Fruit fly (Drosophila melanogaster): Measurements from ENCODE around the gene Cpsf6.

Gene Cpsf6

DNA sequence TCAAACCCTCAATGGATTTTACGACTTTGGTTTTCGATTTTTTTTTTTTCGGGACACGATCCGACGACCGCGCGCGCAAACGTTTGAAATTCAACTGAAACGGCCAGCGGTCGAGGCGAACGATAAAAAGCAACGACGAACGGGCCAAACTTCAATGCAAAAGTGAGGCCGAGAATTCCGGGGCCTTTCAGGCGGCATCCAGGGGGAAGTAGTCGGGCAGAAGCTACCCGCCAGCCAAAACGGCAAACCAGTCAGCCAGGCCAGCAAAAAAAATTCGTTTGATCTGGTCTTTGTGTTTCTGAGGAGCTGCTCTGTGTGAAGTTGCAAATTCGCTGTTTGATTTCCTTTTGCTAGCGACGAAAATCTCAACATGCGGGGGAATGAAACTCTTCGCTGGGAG lies 20.1 kb downstream of the Cpsf6 start, which contains the start of gene CG7201:
CG7201 (minus strand) TSS at position 101 of the 400 bp plus-strand sequence.
- TF ChIP-seq CG10631 (GFP tag; optimal IDR thresholded peaks at IDR 0.05) (no peak), Eip78C (GFP tag) (peak; percentile 25)

DNA sequence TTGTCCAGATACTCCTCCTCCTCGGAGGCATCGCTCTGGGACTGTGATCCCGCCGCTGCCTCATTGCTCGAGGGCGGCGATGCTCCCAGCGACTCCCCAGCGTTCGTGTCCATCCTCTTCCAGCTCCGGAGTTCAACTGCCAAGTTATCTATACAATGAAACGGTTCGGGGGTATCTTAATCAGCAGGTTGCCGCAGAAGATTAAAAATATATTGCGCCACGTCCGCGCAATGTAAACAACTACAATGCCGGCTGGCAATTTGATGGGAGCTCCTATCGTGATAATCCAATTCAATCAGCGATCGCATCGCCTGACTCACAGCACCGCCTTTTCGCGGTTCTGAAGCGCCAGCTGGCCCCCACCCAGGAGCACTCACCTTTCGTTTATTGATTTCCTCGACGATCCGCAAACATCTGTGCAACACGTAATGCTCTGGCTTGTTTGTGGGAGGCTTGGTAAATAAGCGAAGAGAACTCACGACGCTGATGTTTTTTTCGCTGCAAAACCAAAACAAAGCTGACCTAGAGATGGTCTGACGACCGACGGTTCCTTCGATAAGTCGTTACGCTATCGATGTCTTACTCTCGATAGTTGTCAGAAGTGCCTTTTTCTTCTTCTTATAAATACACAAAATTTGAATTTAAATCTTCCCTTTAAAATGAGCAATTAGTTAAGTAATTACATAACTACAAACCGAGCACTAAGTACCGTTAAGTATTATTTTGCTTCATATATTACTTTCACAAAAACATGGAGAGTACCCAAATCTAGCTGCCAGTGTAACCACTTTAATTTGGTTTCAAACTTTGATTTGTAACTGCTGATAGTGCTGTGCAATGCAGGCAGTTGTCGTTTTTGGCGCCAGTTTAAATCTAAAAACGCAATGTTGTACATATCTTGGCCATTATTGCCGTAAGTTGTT lies 25.7 kb downstream of the Cpsf6 start, which contains the start of gene cert:
cert (minus strand) TSS at position 535 of the 923 bp plus-strand sequence.
- TF ChIP-seq CG1621 (tag; optimal IDR thresholded peaks at IDR 0.05) (peak; percentile 27), CG16779 (tag; optimal IDR thresholded peaks at IDR 0.05) (no peak), acj6 (GFP tag; optimal IDR thresholded peaks at IDR 0.05) (no peak), Sox15 (GFP tag; optimal IDR thresholded peaks at IDR 0.05) (no peak), CG3919 (GFP tag; optimal IDR thresholded peaks at IDR 0.05) (peak; percentile 63), CG34406 (GFP tag; optimal IDR thresholded peaks at IDR 0.05) (peak; percentile 36), Hr39 (GFP tag; optimal IDR thresholded peaks at IDR 0.05) (peak; percentile 25), CG3032 (tag; optimal IDR thresholded peaks at IDR 0.05) (peak; percentile 13), net (GFP tag; optimal IDR thresholded peaks at IDR 0.05) (peak; percentile 21), ss (GFP tag; optimal IDR thresholded peaks at IDR 0.05) (peak in 1 of 2 experiments; percentile 49), Hr4 (GFP tag; optimal IDR thresholded peaks at IDR 0.05) (no peak), Gug (GFP tag; IDR thresholded peaks at IDR 0.05) (no peak), Eip93F (GFP tag; optimal IDR thresholded peaks at IDR 0.05) (no peak), vri (GFP tag; optimal IDR thresholded peaks at IDR 0.05) (peak; percentile 88), CG4318 (GFP tag; optimal IDR thresholded peaks at IDR 0.05) (no peak), Sox102F (GFP tag; optimal IDR thresholded peaks at IDR 0.05) (peak; percentile 40), CG10669 (GFP tag; optimal IDR thresholded peaks at IDR 0.05) (no peak), Ets96B (tag; optimal IDR thresholded peaks at IDR 0.05) (no peak), Blimp-1 (GFP tag; optimal IDR thresholded peaks at IDR 0.05) (peak; percentile 24), CG15336 (GFP tag; IDR thresholded peaks at IDR 0.05) (no peak), topi (GFP tag; optimal IDR thresholded peaks at IDR 0.05) (no peak), CG6276 (GFP tag; optimal IDR thresholded peaks at IDR 0.05) (no peak), dsx (GFP tag; optimal IDR thresholded peaks at IDR 0.05; ENCODE audit: poor library complexity, severe bottlenecking) (no peak), Lpt (GFP tag; optimal IDR thresholded peaks at IDR 0.05) (no peak), CG6808 (GFP tag; optimal IDR thresholded peaks at IDR 0.05) (peak; percentile 3), CG9139 (GFP tag; optimal IDR thresholded peaks at IDR 0.05) (no peak), CG31627 (GFP tag; optimal IDR thresholded peaks at IDR 0.05) (peak; percentile 52), spab (GFP tag; optimal IDR thresholded peaks at IDR 0.05) (no peak), eg (GFP tag; IDR thresholded peaks at IDR 0.05) (no peak), achi (GFP tag; optimal IDR thresholded peaks at IDR 0.05) (peak; percentile 68), esn (GFP tag; optimal IDR thresholded peaks at IDR 0.05) (peak; percentile 53), CG6854 (GFP tag; optimal IDR thresholded peaks at IDR 0.05) (peak; percentile 55), OdsH (GFP tag; optimal IDR thresholded peaks at IDR 0.05) (peak; percentile 6), CG11762 (GFP tag; optimal IDR thresholded peaks at IDR 0.05; ENCODE audit: insufficient read depth) (no peak), Met (GFP tag; optimal IDR thresholded peaks at IDR 0.05) (peak; percentile 39), CG10631 (GFP tag; optimal IDR thresholded peaks at IDR 0.05) (peak; percentile 30), CG11294 (GFP tag; IDR thresholded peaks at IDR 0.05) (no peak), Hr38 (GFP tag; optimal IDR thresholded peaks at IDR 0.05) (no peak), cyc (GFP tag; optimal IDR thresholded peaks at IDR 0.05) (peak; percentile 9), CG32006 (GFP tag; optimal IDR thresholded peaks at IDR 0.05) (peak; percentile 5), CG6792 (GFP tag; optimal IDR thresholded peaks at IDR 0.05) (peak; percentile 32), fkh (GFP tag; optimal IDR thresholded peaks at IDR 0.05) (peak; percentile 86), CG6163 (GFP tag; IDR thresholded peaks at IDR 0.05) (0 out of 3 replicates have a peak, but pooled peaks have one; percentile 30), CG8632 (GFP tag; optimal IDR thresholded peaks at IDR 0.05) (peak; percentile 51), CG7368 (GFP tag; optimal IDR thresholded peaks at IDR 0.05) (peak; percentile 40), CG8119 (GFP tag; IDR thresholded peaks at IDR 0.05) (no peak)
